Worm (Caenorhabditis elegans): Measurements from ENCODE around the gene C35A5.8.

The C35A5.8 gene

DNA sequence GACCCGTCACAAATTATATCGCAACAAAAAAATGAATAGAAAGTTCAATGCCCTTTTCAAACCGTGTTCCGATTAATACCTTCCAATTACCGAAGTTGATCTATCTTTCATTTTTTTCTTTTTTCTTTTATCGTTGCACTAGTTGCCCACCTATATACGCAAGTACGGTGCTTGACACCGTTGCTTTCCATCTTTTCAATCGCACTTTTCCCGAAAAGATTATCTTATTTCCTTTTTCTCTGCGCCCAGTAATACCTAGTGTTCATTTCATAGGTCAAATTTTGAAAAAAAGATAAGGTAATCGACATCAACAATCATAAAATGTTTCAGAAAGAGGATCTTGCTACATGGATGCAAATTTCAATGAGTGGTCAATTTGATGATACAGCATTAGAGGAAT lies 3.9 kb upstream of the C35A5.8 start:
- TF ChIP-seq ref-2 (tag; optimal IDR thresholded peaks at IDR 0.05) (no peak), rnt-1 (tag; optimal IDR thresholded peaks at IDR 0.05) (no peak), unc-86 (tag; optimal IDR thresholded peaks at IDR 0.05) (no peak), che-1 (tag; optimal IDR thresholded peaks at IDR 0.05) (no peak), C38D4.7 (GFP tag; optimal IDR thresholded peaks at IDR 0.05) (no peak), sdc-2 (tag; optimal IDR thresholded peaks at IDR 0.05) (no peak), ceh-6 (GFP tag; optimal IDR thresholded peaks at IDR 0.05) (no peak), hlh-8 (tag; optimal IDR thresholded peaks at IDR 0.05) (no peak), fax-1 (tag; optimal IDR thresholded peaks at IDR 0.05) (no peak), ceh-14 (tag; optimal IDR thresholded peaks at IDR 0.05) (no peak), ceh-9 (tag; optimal IDR thresholded peaks at IDR 0.05) (no peak), pros-1 (tag; optimal IDR thresholded peaks at IDR 0.05) (no peak), mec-3 (tag; optimal IDR thresholded peaks at IDR 0.05; ENCODE audit: borderline replicate concordance) (no peak), pha-4 (tag; optimal IDR thresholded peaks at IDR 0.05) (no peak), ceh-18 (tag; optimal IDR thresholded peaks at IDR 0.05) (no peak), lim-6 (tag; optimal IDR thresholded peaks at IDR 0.05) (no peak)

ce11 chrV:10528500-10528899 lies 2.8 kb upstream of the C35A5.8 start, which contains the start of gene F25D1.3:
Gene F25D1.3, plus strand, starts transcription at chrV:10528724.
- TF ChIP-seq ztf-16 (tag; optimal IDR thresholded peaks at IDR 0.05), result no peak
- no peak for TF ChIP-seq ceh-22 (tag; optimal IDR thresholded peaks at IDR 0.05)
- no peak for TF ChIP-seq unc-3 (GFP tag; conservative IDR thresholded peaks at IDR 0.05)
- no peak for TF ChIP-seq unc-3 (tag; optimal IDR thresholded peaks at IDR 0.05)
- TF ChIP-seq lim-6 (tag; optimal IDR thresholded peaks at IDR 0.05), result no peak
- no peak for TF ChIP-seq ets-4 (tag; optimal IDR thresholded peaks at IDR 0.05)
- TF ChIP-seq syd-9 (tag; optimal IDR thresholded peaks at IDR 0.05), result no peak
- no peak for TF ChIP-seq lin-11 (tag; optimal IDR thresholded peaks at IDR 0.05)
- TF ChIP-seq Y22D7AL.16 (tag; optimal IDR thresholded peaks at IDR 0.05), result no peak

- TF ChIP-seq ceh-2 (tag; optimal IDR thresholded peaks at IDR 0.05) (no peak), lim-6 (tag; optimal IDR thresholded peaks at IDR 0.05) (no peak), ceh-31 (tag; optimal IDR thresholded peaks at IDR 0.05) (no peak), unc-3 (GFP tag; conservative IDR thresholded peaks at IDR 0.05) (no peak), unc-3 (tag; optimal IDR thresholded peaks at IDR 0.05) (no peak), pha-2 (tag; optimal IDR thresholded peaks at IDR 0.05) (no peak), ets-4 (tag; optimal IDR thresholded peaks at IDR 0.05) (no peak), ceh-18 (tag; optimal IDR thresholded peaks at IDR 0.05) (no peak), pros-1 (tag; optimal IDR thresholded peaks at IDR 0.05) (no peak)
Measured at ce11 chrV:10516702-10517101, 9.0 kb downstream of the C35A5.8 start.

ce11 chrV:10514271-10514670 lies 11.4 kb downstream of the C35A5.8 start, which contains the start of gene dmsr-8:
Gene dmsr-8, minus strand, starts transcription at chrV:10514371.
- TF ChIP-seq fkh-10 (GFP tag; optimal IDR thresholded peaks at IDR 0.05) (no peak), tbx-2 (tag; optimal IDR thresholded peaks at IDR 0.05) (no peak), C38D4.7 (GFP tag; optimal IDR thresholded peaks at IDR 0.05) (no peak), K09A11.1 (tag; optimal IDR thresholded peaks at IDR 0.05; ENCODE audit: insufficient read depth) (no peak), pat-9 (tag; optimal IDR thresholded peaks at IDR 0.05) (no peak), syd-9 (tag; optimal IDR thresholded peaks at IDR 0.05) (no peak), eyg-1 (tag; optimal IDR thresholded peaks at IDR 0.05) (no peak), K02D7.2 (tag; optimal IDR thresholded peaks at IDR 0.05) (no peak), hlh-30 (tag; optimal IDR thresholded peaks at IDR 0.05; ENCODE audit: insufficient read depth) (no peak), pros-1 (tag; optimal IDR thresholded peaks at IDR 0.05) (no peak), hlh-13 (GFP tag; optimal IDR thresholded peaks at IDR 0.05) (no peak), pha-2 (tag; optimal IDR thresholded peaks at IDR 0.05) (no peak), ceh-19 (GFP tag; optimal IDR thresholded peaks at IDR 0.05) (no peak), nfya-1 (tag; optimal IDR thresholded peaks at IDR 0.05) (no peak), T23F11.4 (GFP tag; optimal IDR thresholded peaks at IDR 0.05) (no peak), npax-4 (tag; optimal IDR thresholded peaks at IDR 0.05) (no peak)

All from whole organism, late embryonic.